Worm (Caenorhabditis elegans) whole organism, young adult: Measurements from ENCODE around the gene hira-1.

Experiments used
- F10E7.11 ChIP-seq: sonication (generic microtip); optimal IDR thresholded peaks from 2 replicates; lab custom pipeline; 2017; ENCODE audit warnings: mild to moderate bottlenecking, missing genetic modification characterization, moderate library complexity, missing compliant biosample characterization
- F22D6.2 ChIP-seq: sonication (generic microtip); optimal IDR thresholded peaks from 2 replicates; lab custom pipeline; 2016; ENCODE audit warnings: mild to moderate bottlenecking, missing genetic modification characterization, missing compliant biosample characterization
- F23B12.7 ChIP-seq: sonication (generic microtip); optimal IDR thresholded peaks from 2 replicates; lab custom pipeline; 2017; ENCODE audit warnings: missing genetic modification characterization, mild to moderate bottlenecking, missing compliant biosample characterization, antibody characterized with exemption, moderate library complexity; ENCODE audit not compliant: insufficient read depth
- F37B4.10 ChIP-seq: fragments of 200-800 bp; sonication (Bioruptor generic); IDR thresholded peaks from 2 replicates; pipeline ENCODE4 v1.3.6; 2022; ENCODE audit warnings: missing genetic modification characterization, missing compliant biosample characterization
- F49E8.2 ChIP-seq: sonication (generic microtip); optimal IDR thresholded peaks from 3 replicates; lab custom pipeline; 2017; ENCODE audit warnings: missing genetic modification characterization, mild to moderate bottlenecking, missing compliant biosample characterization, antibody characterized with exemption, moderate library complexity; ENCODE audit not compliant: insufficient read depth
- F52B5.7 ChIP-seq: sonication (generic microtip); optimal IDR thresholded peaks from 2 replicates; lab custom pipeline; 2016; ENCODE audit warnings: mild to moderate bottlenecking, missing genetic modification characterization, missing compliant biosample characterization
- F55B11.4 ChIP-seq: sonication (generic microtip); optimal IDR thresholded peaks from 2 replicates; lab custom pipeline; 2016; ENCODE audit warnings: missing compliant biosample characterization, missing genetic modification characterization, borderline replicate concordance; ENCODE audit not compliant: insufficient read depth
- F57C9.4 ChIP-seq: sonication (generic microtip); optimal IDR thresholded peaks from 2 replicates; lab custom pipeline; 2017; ENCODE audit warnings: mild to moderate bottlenecking, missing genetic modification characterization, missing compliant biosample characterization
- K11D2.4 ChIP-seq: fragments of 200-800 bp; sonication (Bioruptor generic); IDR thresholded peaks from 2 replicates; pipeline ENCODE4 v1.3.6; 2022; ENCODE audit warnings: missing genetic modification reagents, missing genetic modification characterization, missing compliant biosample characterization
- T07F8.4 ChIP-seq: sonication (generic microtip); optimal IDR thresholded peaks from 2 replicates; lab custom pipeline; 2016; ENCODE audit warnings: mild to moderate bottlenecking, missing genetic modification characterization, moderate library complexity, missing compliant biosample characterization
- Y53G8AR.9 ChIP-seq: fragments of 200-800 bp; sonication (Bioruptor generic); conservative IDR thresholded peaks from 2 replicates; pipeline ENCODE4 v1.3.6; 2022; ENCODE audit warnings: missing genetic modification reagents, missing genetic modification characterization, missing compliant biosample characterization
- Y56A3A.18 ChIP-seq: fragments of 200-800 bp; sonication (Bioruptor generic); IDR thresholded peaks from 2 replicates; pipeline ENCODE4 v1.3.6; 2022; ENCODE audit warnings: missing genetic modification reagents, missing genetic modification characterization, missing compliant biosample characterization
- Y95B8A.8 ChIP-seq: fragments of 200-800 bp; sonication (Bioruptor generic); IDR thresholded peaks from 2 replicates; pipeline ENCODE4 v1.3.6; 2022; ENCODE audit warnings: missing genetic modification reagents, missing genetic modification characterization, missing compliant biosample characterization
- ama-1 ChIP-seq, 3 experiments: fragments of 150-350 bp in 1 of 3; sonication (generic microtip) in 2 of 3; optimal IDR thresholded peaks; 2 replicates each; lab custom pipeline; 2014 to 2018; ENCODE audit warnings: missing biosample characterization in 2 of 3, missing genetic modification characterization in 2 of 3, missing genetic modification reagents in 2 of 3
- aptf-2 ChIP-seq: fragments of 200-800 bp; sonication (Bioruptor generic); conservative IDR thresholded peaks from 2 replicates; pipeline ENCODE4 v1.3.6; 2022; ENCODE audit warnings: missing genetic modification reagents, missing genetic modification characterization, missing compliant biosample characterization
- aptf-3 ChIP-seq: fragments of 200-800 bp; sonication (Bioruptor generic); IDR thresholded peaks from 2 replicates; pipeline ENCODE4 v1.3.6; 2022; ENCODE audit warnings: missing genetic modification characterization, missing compliant biosample characterization
- atf-7 ChIP-seq: sonication (generic microtip); optimal IDR thresholded peaks from 2 replicates; lab custom pipeline; 2017; ENCODE audit warnings: mild to moderate bottlenecking, missing genetic modification characterization, missing compliant biosample characterization
- attf-6 ChIP-seq: fragments of 200-800 bp; sonication (Bioruptor generic); IDR thresholded peaks from 2 replicates; pipeline ENCODE4 v1.3.6; 2022; ENCODE audit warnings: missing genetic modification reagents, missing genetic modification characterization, missing compliant biosample characterization
- cebp-2 ChIP-seq: fragments of 200-800 bp; sonication (Bioruptor generic); IDR thresholded peaks from 2 replicates; pipeline ENCODE4 v1.3.6; 2022; ENCODE audit warnings: missing genetic modification characterization, missing compliant biosample characterization
- ceh-100 ChIP-seq: fragments of 200-800 bp; sonication (Bioruptor generic); IDR thresholded peaks from 2 replicates; pipeline ENCODE4 v1.3.6; 2022; ENCODE audit warnings: missing genetic modification reagents, missing genetic modification characterization, missing compliant biosample characterization
- ceh-58 ChIP-seq: fragments of 200-800 bp; sonication (Bioruptor generic); IDR thresholded peaks from 2 replicates; pipeline ENCODE4 v1.3.6; 2022; ENCODE audit warnings: missing genetic modification characterization, missing compliant biosample characterization
- ceh-91 ChIP-seq: fragments of 200-800 bp; sonication (Bioruptor generic); IDR thresholded peaks from 2 replicates; pipeline ENCODE4 v1.3.6; 2022; ENCODE audit warnings: missing genetic modification reagents, missing genetic modification characterization, missing compliant biosample characterization
- dpff-1 ChIP-seq: sonication (generic microtip); optimal IDR thresholded peaks from 2 replicates; lab custom pipeline; 2017; ENCODE audit warnings: mild to moderate bottlenecking, missing genetic modification characterization, missing compliant biosample characterization
- ets-4 ChIP-seq: fragments of 200-800 bp; sonication (Bioruptor generic); optimal IDR thresholded peaks from 2 replicates; lab custom pipeline; 2018; ENCODE audit warnings: mild to moderate bottlenecking, missing genetic modification characterization, missing compliant biosample characterization
- fkh-3 ChIP-seq: sonication (generic microtip); optimal IDR thresholded peaks from 2 replicates; lab custom pipeline; 2016; ENCODE audit warnings: mild to moderate bottlenecking, missing genetic modification characterization, missing compliant biosample characterization
- gei-17 ChIP-seq: fragments of 200-800 bp; sonication (Bioruptor generic); optimal IDR thresholded peaks from 2 replicates; lab custom pipeline; 2018; ENCODE audit warnings: mild to moderate bottlenecking, missing genetic modification characterization, missing compliant biosample characterization
- hlh-12 ChIP-seq: sonication (generic microtip); optimal IDR thresholded peaks from 2 replicates; lab custom pipeline; 2016; ENCODE audit warnings: missing genetic modification characterization, missing compliant biosample characterization
- hmg-20 ChIP-seq: fragments of 200-800 bp; sonication (Bioruptor generic); IDR thresholded peaks from 2 replicates; pipeline ENCODE4 v1.3.6; 2022; ENCODE audit warnings: missing genetic modification reagents, missing genetic modification characterization, missing compliant biosample characterization
- hrde-1 ChIP-seq: sonication (generic microtip); optimal IDR thresholded peaks from 2 replicates; lab custom pipeline; 2016; ENCODE audit warnings: missing genetic modification characterization, mild to moderate bottlenecking, missing compliant biosample characterization, moderate library complexity, missing genotype, missing genetic modification reagents, borderline replicate concordance
- lag-1 ChIP-seq: fragments of 200-800 bp; sonication (Bioruptor generic); IDR thresholded peaks from 2 replicates; pipeline ENCODE4 v1.3.6; 2022; ENCODE audit warnings: missing genetic modification reagents, missing genetic modification characterization, missing compliant biosample characterization
- let-526 ChIP-seq: fragments of 200-800 bp; sonication (Bioruptor generic); IDR thresholded peaks from 2 replicates; pipeline ENCODE4 v1.3.6; 2022; ENCODE audit warnings: missing genetic modification reagents, missing genetic modification characterization, missing compliant biosample characterization
- lin-40 ChIP-seq: sonication (generic microtip); optimal IDR thresholded peaks from 2 replicates; lab custom pipeline; 2016; ENCODE audit warnings: missing genetic modification characterization, mild to moderate bottlenecking, missing compliant biosample characterization, missing genotype, missing genetic modification reagents
- madf-6 ChIP-seq: fragments of 200-800 bp; sonication (Bioruptor generic); IDR thresholded peaks from 2 replicates; pipeline ENCODE4 v1.3.6; 2022; ENCODE audit warnings: missing genetic modification reagents, missing genetic modification characterization, missing compliant biosample characterization
- mcd-1 ChIP-seq: fragments of 200-800 bp; sonication (Bioruptor generic); IDR thresholded peaks from 2 replicates; pipeline ENCODE4 v1.3.6; 2022; ENCODE audit warnings: missing genetic modification reagents, missing genetic modification characterization, missing compliant biosample characterization
- nhr-179 ChIP-seq: sonication (generic microtip); optimal IDR thresholded peaks from 2 replicates; lab custom pipeline; 2016; ENCODE audit warnings: mild to moderate bottlenecking, missing genetic modification characterization, missing compliant biosample characterization
- pha-4 ChIP-seq: fragments of 150-350 bp; sonication (generic microtip); optimal IDR thresholded peaks from 2 replicates; lab custom pipeline; 2014; ENCODE audit warnings: missing biosample characterization, missing genetic modification reagents, missing genetic modification characterization
- rec-8 ChIP-seq, 2 experiments: sonication (generic microtip); optimal IDR thresholded peaks; 2 replicates each; lab custom pipeline; 2016; ENCODE audit warnings: mild to moderate bottlenecking in 2 of 2, missing genetic modification characterization in 2 of 2, missing genetic modification reagents in 2 of 2, missing genotype in 2 of 2, missing biosample characterization in 1 of 2, missing compliant biosample characterization in 1 of 2, moderate library complexity in 1 of 2
- repo-1 ChIP-seq: sonication (generic microtip); optimal IDR thresholded peaks from 2 replicates; lab custom pipeline; 2017; ENCODE audit warnings: mild to moderate bottlenecking, missing genetic modification characterization, missing compliant biosample characterization
- sdz-38 ChIP-seq: sonication (generic microtip); optimal IDR thresholded peaks from 2 replicates; lab custom pipeline; 2016; ENCODE audit warnings: missing genotype, missing genetic modification characterization, missing compliant biosample characterization
- snpc-3.4 ChIP-seq: sonication (generic microtip); optimal IDR thresholded peaks from 2 replicates; lab custom pipeline; 2017; ENCODE audit warnings: missing genetic modification characterization, mild to moderate bottlenecking, missing compliant biosample characterization, antibody characterized with exemption, moderate library complexity, missing genotype, missing genetic modification reagents
- sptf-2 ChIP-seq: fragments of 200-800 bp; sonication (Bioruptor generic); optimal IDR thresholded peaks from 2 replicates; lab custom pipeline; 2018; ENCODE audit warnings: mild to moderate bottlenecking, missing genetic modification characterization, missing compliant biosample characterization
- xnd-1 ChIP-seq: sonication (generic microtip); optimal IDR thresholded peaks from 2 replicates; lab custom pipeline; 2016; ENCODE audit warnings: missing genotype, missing genetic modification reagents, missing genetic modification characterization, missing compliant biosample characterization
- ztf-22 ChIP-seq: fragments of 200-800 bp; sonication (Bioruptor generic); optimal IDR thresholded peaks from 2 replicates; lab custom pipeline; 2018; ENCODE audit warnings: mild to moderate bottlenecking, missing genetic modification characterization, moderate library complexity, missing compliant biosample characterization
- ztf-25 ChIP-seq: fragments of 200-800 bp; sonication (Bioruptor generic); IDR thresholded peaks from 2 replicates; pipeline ENCODE4 v1.3.6; 2022; ENCODE audit warnings: missing genetic modification reagents, missing genetic modification characterization, missing compliant biosample characterization
- ztf-26 ChIP-seq: sonication (generic microtip); optimal IDR thresholded peaks from 2 replicates; lab custom pipeline; 2017; ENCODE audit warnings: missing genetic modification characterization, missing compliant biosample characterization
- ztf-6 ChIP-seq: fragments of 200-800 bp; sonication (Bioruptor generic); IDR thresholded peaks from 2 replicates; pipeline ENCODE4 v1.3.6; 2022; ENCODE audit warnings: missing genetic modification reagents, missing genetic modification characterization, missing compliant biosample characterization

Gene hira-1

DNA sequence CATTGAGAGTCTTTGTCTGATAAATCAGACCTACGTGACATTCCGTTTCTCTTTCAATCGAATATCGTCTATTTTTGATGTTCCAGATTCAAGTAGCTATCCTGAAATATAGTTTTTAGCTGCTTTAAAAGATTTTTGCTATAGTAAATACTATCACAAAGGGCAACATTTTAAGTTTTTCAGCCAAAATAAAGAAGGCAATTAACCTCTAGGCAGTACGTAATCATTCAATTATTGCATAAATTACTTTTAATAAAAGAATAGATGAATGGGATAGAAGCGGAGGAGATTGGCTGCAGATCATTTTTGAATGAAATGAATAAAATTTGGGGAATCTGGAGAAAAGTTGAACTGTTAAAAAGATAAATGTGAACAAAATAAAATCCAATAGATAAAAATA is 21.2 kb upstream of the hira-1 start, which contains the start of gene ulp-1:
Gene ulp-1 (minus strand): TSS at position 101 of the 400 bp plus-strand sequence.
- no peak for TF ChIP-seq let-526 (GFP tag; lab: Robert Waterston, UW)
- TF ChIP-seq ceh-100 (GFP tag; lab: Robert Waterston, UW), result peak; percentile 27; the same call in 1 of the 2 replicates
- TF ChIP-seq attf-6 (GFP tag; lab: Robert Waterston, UW), result no peak
- TF ChIP-seq mcd-1 (GFP tag; lab: Robert Waterston, UW), result no peak
- TF ChIP-seq sptf-2 (GFP tag; lab: Kevin White, UChicago), result no peak
- no peak for TF ChIP-seq K11D2.4
- no peak for TF ChIP-seq fkh-3 (tag; lab: Kevin White, UChicago)
- peak; percentile 22 for TF ChIP-seq repo-1
- TF ChIP-seq sdz-38 (tag; lab: Kevin White, UChicago), result no peak
- no peak for TF ChIP-seq ama-1 (optimal IDR thresholded peaks at IDR 0.05; lab: Kevin White, UChicago)
- TF ChIP-seq ama-1 (GFP tag; optimal IDR thresholded peaks at IDR 0.05; lab: Kevin White, UChicago), result peak in 1 of 2 experiments; percentile 16
- TF ChIP-seq Y53G8AR.9 (GFP tag; lab: Robert Waterston, UW), result no peak
- TF ChIP-seq aptf-3 (GFP tag; lab: Robert Waterston, UW), result no peak
- peak; percentile 32 for TF ChIP-seq madf-6 (GFP tag; lab: Robert Waterston, UW)
- no peak for TF ChIP-seq pha-4 (tag; lab: Kevin White, UChicago)
- no peak for TF ChIP-seq gei-17 (GFP tag; lab: Kevin White, UChicago)
- TF ChIP-seq lag-1 (GFP tag; lab: Robert Waterston, UW), result no peak

- no peak for TF ChIP-seq hmg-20
- no peak for TF ChIP-seq nhr-179 (tag; lab: Kevin White, UChicago)
- TF ChIP-seq ztf-26, result no peak
- TF ChIP-seq dpff-1, result no peak
- TF ChIP-seq F23B12.7 (tag; lab: Kevin White, UChicago), result no peak
- no peak for TF ChIP-seq Y95B8A.8 (GFP tag; lab: Robert Waterston, UW)
- TF ChIP-seq hrde-1, result no peak
- TF ChIP-seq aptf-2 (GFP tag; lab: Robert Waterston, UW), result no peak
- TF ChIP-seq rec-8 (tag; optimal IDR thresholded peaks at IDR 0.05; lab: Kevin White, UChicago), result no peak
- no peak for TF ChIP-seq F52B5.7
- no peak for TF ChIP-seq ceh-58 (GFP tag; lab: Robert Waterston, UW)
- no peak for TF ChIP-seq snpc-3.4 (tag; lab: Kevin White, UChicago)
- TF ChIP-seq Y53G8AR.9 (GFP tag; lab: Robert Waterston, UW), result no peak
- no peak for TF ChIP-seq xnd-1 (tag; lab: Kevin White, UChicago)
- no peak for TF ChIP-seq lin-40 (tag; lab: Kevin White, UChicago)
- TF ChIP-seq F49E8.2, result no peak
These were observed 19.0 kb upstream of the hira-1 start, which contains the start of gene prp-19 for ce11 chrIII:5171945-5172344. prp-19 (minus strand) TSS chrIII:5172045.

ce11 chrIII:5172470-5172869 is 18.5 kb upstream of the hira-1 start, which contains the start of gene K10D2.5:
K10D2.5 (plus strand) TSS chrIII:5172720.
- TF ChIP-seq ztf-6 (GFP tag; lab: Robert Waterston, UW) (peak; percentile 94), F22D6.2 (tag; lab: Kevin White, UChicago) (peak; percentile 73), ceh-91 (peak; percentile 97), Y56A3A.18 (GFP tag; lab: Robert Waterston, UW) (no peak), atf-7 (peak; percentile 55), F55B11.4 (tag; lab: Kevin White, UChicago) (no peak), ztf-25 (GFP tag; lab: Robert Waterston, UW) (peak; percentile 100), ets-4 (no peak), F10E7.11 (tag; lab: Kevin White, UChicago) (no peak), ztf-22 (peak; percentile 72), nhr-179 (tag; lab: Kevin White, UChicago) (no peak), F57C9.4 (tag; lab: Kevin White, UChicago) (no peak), cebp-2 (0 out of 2 replicates have a peak, but pooled peaks have one; percentile 17), F23B12.7 (tag; lab: Kevin White, UChicago) (peak; percentile 85), gei-17 (GFP tag; lab: Kevin White, UChicago) (no peak), hlh-12 (tag; lab: Kevin White, UChicago) (no peak), T07F8.4 (tag; lab: Kevin White, UChicago) (peak; percentile 70), F37B4.10 (GFP tag; lab: Robert Waterston, UW) (no peak), xnd-1 (tag; lab: Kevin White, UChicago) (peak; percentile 27), Y53G8AR.9 (GFP tag; lab: Robert Waterston, UW) (peak; percentile 92)
